Worm (Caenorhabditis elegans) whole organism, mixed stage, embryonic: Measurements from ENCODE around the gene D1044.6.

Source experiments
- bed-3 ChIP-seq: fragments of 200-800 bp; sonication (Bioruptor generic); optimal IDR thresholded peaks from 3 replicates; lab custom pipeline; 2018; ENCODE audit warnings: mild to moderate bottlenecking, missing genetic modification characterization, moderate library complexity, missing compliant biosample characterization
- blmp-1 ChIP-seq: fragments of 150-350 bp; optimal IDR thresholded peaks from 2 replicates; lab custom pipeline; 2014; ENCODE audit warnings: missing biosample characterization, missing genetic modification characterization
- ceh-39 ChIP-seq: fragments of 150-350 bp; optimal IDR thresholded peaks from 2 replicates; lab custom pipeline; 2014; ENCODE audit warnings: missing biosample characterization, missing genetic modification characterization
- ceh-43 ChIP-seq: fragments of 200-800 bp; sonication (Bioruptor generic); optimal IDR thresholded peaks from 2 replicates; lab custom pipeline; 2018; ENCODE audit warnings: mild to moderate bottlenecking, missing genetic modification characterization, moderate library complexity, missing compliant biosample characterization
- ceh-83 ChIP-seq: fragments of 200-800 bp; sonication (Bioruptor generic); optimal IDR thresholded peaks from 2 replicates; lab custom pipeline; 2018; ENCODE audit warnings: mild to moderate bottlenecking, missing genetic modification characterization, missing compliant biosample characterization
- ces-1 ChIP-seq: fragments of 150-350 bp; optimal IDR thresholded peaks from 2 replicates; lab custom pipeline; 2014; ENCODE audit warnings: missing biosample characterization, missing genetic modification reagents, missing genetic modification characterization
- cnd-1 ChIP-seq: fragments of 200-800 bp; sonication (Bioruptor generic); optimal IDR thresholded peaks from 2 replicates; lab custom pipeline; 2018; ENCODE audit warnings: mild to moderate bottlenecking, missing genetic modification characterization, missing compliant biosample characterization
- drap-1 ChIP-seq: fragments of 200-800 bp; sonication (Bioruptor generic); optimal IDR thresholded peaks from 3 replicates; lab custom pipeline; 2018; ENCODE audit warnings: mild to moderate bottlenecking, missing genetic modification characterization, missing compliant biosample characterization
- elt-1 ChIP-seq: sonication (generic microtip); optimal IDR thresholded peaks from 2 replicates; lab custom pipeline; 2017; ENCODE audit warnings: missing genetic modification characterization, mild to moderate bottlenecking, missing compliant biosample characterization, antibody characterized with exemption, moderate library complexity, borderline replicate concordance; ENCODE audit not compliant: insufficient read depth
- elt-3 ChIP-seq: fragments of 150-350 bp; optimal IDR thresholded peaks from 2 replicates; lab custom pipeline; 2014; ENCODE audit warnings: missing biosample characterization, missing genetic modification characterization
- flh-1 ChIP-seq: fragments of 200-800 bp; sonication (Bioruptor generic); optimal IDR thresholded peaks from 2 replicates; lab custom pipeline; 2018; ENCODE audit warnings: mild to moderate bottlenecking, missing genetic modification characterization, moderate library complexity, missing compliant biosample characterization
- ham-2 ChIP-seq: fragments of 200-800 bp; sonication (Bioruptor generic); optimal IDR thresholded peaks from 2 replicates; lab custom pipeline; 2018; ENCODE audit warnings: mild to moderate bottlenecking, missing genetic modification characterization, missing compliant biosample characterization
- hlh-1 ChIP-seq: fragments of 150-350 bp; optimal IDR thresholded peaks from 2 replicates; lab custom pipeline; 2014; ENCODE audit warnings: missing biosample characterization, missing genetic modification reagents, missing genetic modification characterization
- lsy-2 ChIP-seq: fragments of 150-350 bp; optimal IDR thresholded peaks from 2 replicates; lab custom pipeline; 2014; ENCODE audit warnings: missing biosample characterization, missing genetic modification characterization
- mab-5 ChIP-seq: fragments of 150-350 bp; optimal IDR thresholded peaks from 2 replicates; lab custom pipeline; 2014; ENCODE audit warnings: missing biosample characterization, missing genetic modification characterization
- mep-1 ChIP-seq: fragments of 150-350 bp; optimal IDR thresholded peaks from 2 replicates; lab custom pipeline; 2017; ENCODE audit warnings: missing biosample characterization, missing genetic modification reagents, missing genetic modification characterization, inconsistent platforms
- mls-2 ChIP-seq: sonication (generic microtip); optimal IDR thresholded peaks from 2 replicates; lab custom pipeline; 2016; ENCODE audit warnings: mild to moderate bottlenecking, missing genetic modification characterization, moderate library complexity, missing compliant biosample characterization
- nhr-12 ChIP-seq: fragments of 150-350 bp; optimal IDR thresholded peaks from 2 replicates; lab custom pipeline; 2014; ENCODE audit warnings: missing biosample characterization, missing genetic modification characterization
- nhr-2 ChIP-seq: fragments of 150-350 bp; optimal IDR thresholded peaks from 2 replicates; lab custom pipeline; 2014; ENCODE audit warnings: missing biosample characterization, missing genetic modification characterization
- nhr-237 ChIP-seq: fragments of 150-350 bp; optimal IDR thresholded peaks from 2 replicates; lab custom pipeline; 2014; ENCODE audit warnings: missing biosample characterization, missing genetic modification characterization
- nhr-28 ChIP-seq: fragments of 150-350 bp; optimal IDR thresholded peaks from 2 replicates; lab custom pipeline; 2014; ENCODE audit warnings: missing biosample characterization, missing genetic modification characterization
- nhr-76 ChIP-seq: sonication (generic microtip); optimal IDR thresholded peaks from 2 replicates; lab custom pipeline; 2017; ENCODE audit warnings: missing biosample characterization, missing genetic modification characterization
- pha-4 ChIP-seq: fragments of 150-350 bp; optimal IDR thresholded peaks from 2 replicates; lab custom pipeline; 2018; ENCODE audit warnings: missing biosample characterization, missing genetic modification reagents, missing genetic modification characterization
- sem-2 ChIP-seq: fragments of 200-800 bp; sonication (Bioruptor generic); optimal IDR thresholded peaks from 2 replicates; lab custom pipeline; 2018; ENCODE audit warnings: mild to moderate bottlenecking, missing genetic modification characterization, missing compliant biosample characterization
- snpc-4 ChIP-seq: fragments of 150-350 bp; optimal IDR thresholded peaks from 2 replicates; lab custom pipeline; 2014; ENCODE audit warnings: missing biosample characterization, missing genetic modification characterization
- sptf-1 ChIP-seq: sonication (generic microtip); optimal IDR thresholded peaks from 2 replicates; lab custom pipeline; 2017; ENCODE audit warnings: mild to moderate bottlenecking, missing genetic modification characterization, moderate library complexity, missing compliant biosample characterization
- unc-120 ChIP-seq: sonication (generic microtip); optimal IDR thresholded peaks from 2 replicates; lab custom pipeline; 2017; ENCODE audit warnings: missing genetic modification characterization, missing compliant biosample characterization; ENCODE audit not compliant: poor library complexity, severe bottlenecking
- unc-39 ChIP-seq: fragments of 150-350 bp; optimal IDR thresholded peaks from 2 replicates; lab custom pipeline; 2014; ENCODE audit warnings: missing biosample characterization, missing genetic modification characterization
- unc-62 ChIP-seq: fragments of 150-350 bp; optimal IDR thresholded peaks from 2 replicates; lab custom pipeline; 2014; ENCODE audit warnings: missing biosample characterization, missing genetic modification reagents, missing genetic modification characterization
- zip-8 ChIP-seq: fragments of 150-350 bp; optimal IDR thresholded peaks from 2 replicates; lab custom pipeline; 2014; ENCODE audit warnings: missing biosample characterization, missing genetic modification characterization
- ztf-11 ChIP-seq: fragments of 150-350 bp; optimal IDR thresholded peaks from 2 replicates; lab custom pipeline; 2014; ENCODE audit warnings: missing biosample characterization, missing genetic modification characterization

The D1044.6 gene

DNA sequence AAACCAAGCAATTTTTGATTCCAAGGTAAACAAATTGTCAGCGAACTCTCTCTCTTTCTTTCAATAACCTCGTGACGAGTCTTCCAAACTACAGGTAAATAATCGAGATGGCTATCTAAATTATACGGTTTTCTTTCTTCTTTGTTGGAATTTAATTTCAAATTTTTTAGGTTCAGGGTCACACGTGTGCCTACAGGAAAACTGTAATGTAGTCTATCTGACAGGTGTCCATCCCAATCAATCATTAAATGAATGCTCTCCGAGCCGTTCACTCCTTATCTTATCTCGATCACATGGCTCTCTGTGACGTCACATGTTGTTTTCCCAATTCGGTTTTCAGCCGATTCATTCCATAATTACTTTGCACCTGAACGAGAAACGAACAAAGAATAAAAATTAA is 10.1 kb upstream of the D1044.6 start:
- TF ChIP-seq unc-62 (GFP tag; lab: Kevin White, UChicago) = peak; percentile 47
- TF ChIP-seq nhr-28 (tag; lab: Kevin White, UChicago) = no peak
- TF ChIP-seq elt-1 (tag; lab: Kevin White, UChicago) = peak; percentile 30
- TF ChIP-seq nhr-76 (tag; lab: Kevin White, UChicago) = no peak
- TF ChIP-seq zip-8 = no peak
- TF ChIP-seq ceh-83 (GFP tag; lab: Kevin White, UChicago) = no peak

DNA sequence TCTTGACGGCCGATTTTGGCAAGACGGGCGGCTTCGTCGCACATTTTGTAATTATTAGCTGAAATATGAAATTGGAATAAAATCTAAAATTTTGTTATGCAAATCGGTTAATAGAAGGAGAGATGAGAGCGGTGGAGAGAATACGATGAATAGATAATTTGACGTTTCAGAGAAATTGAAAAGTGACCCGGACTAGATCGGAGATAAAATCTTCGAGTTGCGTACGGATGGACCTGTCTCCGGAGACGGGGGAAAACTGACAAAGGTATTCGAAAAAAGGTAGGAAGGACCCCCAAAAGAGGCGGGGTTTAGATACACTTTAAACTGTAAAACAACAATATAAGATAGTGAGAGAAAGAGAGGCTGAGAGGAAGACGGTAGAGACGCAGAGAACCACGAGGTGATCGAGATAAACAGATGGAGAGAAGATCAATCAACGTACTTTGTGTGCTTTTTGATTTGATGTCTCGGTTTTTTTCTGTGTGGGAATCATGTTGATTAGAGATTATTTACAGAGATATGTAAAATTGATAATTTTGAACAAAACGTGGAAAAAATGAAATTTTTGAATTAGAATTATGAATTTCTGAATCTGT is 9.2 kb upstream of the D1044.6 start, which contains the start of gene F09F7.6:
F09F7.6 (minus strand) TSS at position 64 of the 596 bp plus-strand sequence.
- no peak for TF ChIP-seq nhr-237
- peak; percentile 39 for TF ChIP-seq unc-120 (tag; lab: Kevin White, UChicago)
- TF ChIP-seq elt-1 (tag; lab: Kevin White, UChicago) = peak; percentile 84
- no peak for TF ChIP-seq unc-39
- TF ChIP-seq, all 35 proteins: peak for 2

DNA sequence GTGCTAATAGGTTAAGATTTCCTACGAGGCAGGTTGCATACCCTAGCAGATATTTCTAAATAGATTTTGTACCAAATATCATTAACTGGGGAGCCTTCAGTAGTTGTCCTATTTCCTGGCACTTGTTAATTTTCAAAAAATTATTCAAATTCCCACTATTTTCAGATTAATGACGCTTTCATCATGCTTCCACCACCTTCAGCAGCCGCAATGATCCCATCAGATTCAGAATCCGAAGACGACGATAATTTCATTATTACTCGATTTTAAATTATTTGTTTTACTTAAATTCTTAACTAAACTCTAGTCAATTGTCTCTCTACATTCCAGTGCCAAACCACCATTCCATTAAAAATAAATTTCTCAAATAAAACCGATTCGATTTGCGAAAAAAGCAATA is 7.9 kb upstream of the D1044.6 start:
- TF ChIP-seq ztf-11 (tag; lab: Kevin White, UChicago) (no peak), nhr-2 (tag; lab: Kevin White, UChicago) (no peak), sptf-1 (tag; lab: Kevin White, UChicago) (no peak), ces-1 (no peak), zip-8 (no peak), lsy-2 (tag; lab: Kevin White, UChicago) (no peak), nhr-28 (tag; lab: Kevin White, UChicago) (no peak), sem-2 (no peak), mls-2 (tag; lab: Kevin White, UChicago) (no peak)

DNA sequence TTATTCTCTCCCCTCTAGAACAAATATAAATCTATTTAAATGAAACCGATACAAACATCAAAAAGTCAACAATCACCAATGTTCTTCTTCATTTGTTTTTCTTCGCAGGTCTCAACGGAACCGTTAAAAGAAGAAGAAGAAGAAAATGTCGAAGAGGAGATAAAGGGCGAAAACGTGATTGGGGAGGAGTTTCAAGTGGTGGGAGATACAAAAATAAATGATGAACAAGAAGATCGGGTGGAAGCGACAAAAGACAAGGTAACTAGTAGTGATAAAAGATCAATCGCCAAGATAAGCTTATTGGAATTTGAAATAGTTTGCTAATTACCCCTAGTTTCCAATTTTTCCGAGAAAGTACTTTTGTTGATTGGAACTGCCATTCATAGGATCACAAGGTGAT is 7.2 kb upstream of the D1044.6 start:
- no peak for TF ChIP-seq pha-4 (tag; lab: Kevin White, UChicago)
- no peak for TF ChIP-seq unc-62 (GFP tag; lab: Kevin White, UChicago)
- TF ChIP-seq nhr-28 (tag; lab: Kevin White, UChicago) = no peak
- TF ChIP-seq elt-3 (tag; lab: Kevin White, UChicago) = no peak
- no peak for TF ChIP-seq sem-2
- no peak for TF ChIP-seq ces-1
- TF ChIP-seq nhr-237 = no peak
- TF ChIP-seq unc-120 (tag; lab: Kevin White, UChicago) = no peak
- no peak for TF ChIP-seq drap-1
- no peak for TF ChIP-seq ztf-11 (tag; lab: Kevin White, UChicago)
- TF ChIP-seq ceh-39 (tag; lab: Kevin White, UChicago) = no peak
- TF ChIP-seq ham-2 (GFP tag; lab: Kevin White, UChicago) = no peak
- no peak for TF ChIP-seq elt-1 (tag; lab: Kevin White, UChicago)
- TF ChIP-seq mls-2 (tag; lab: Kevin White, UChicago) = no peak
- TF ChIP-seq ceh-43 (GFP tag; lab: Kevin White, UChicago) = no peak
- no peak for TF ChIP-seq nhr-12
- TF ChIP-seq snpc-4 (tag; lab: Kevin White, UChicago) = no peak
- TF ChIP-seq, all 35 proteins: peak for 0

DNA sequence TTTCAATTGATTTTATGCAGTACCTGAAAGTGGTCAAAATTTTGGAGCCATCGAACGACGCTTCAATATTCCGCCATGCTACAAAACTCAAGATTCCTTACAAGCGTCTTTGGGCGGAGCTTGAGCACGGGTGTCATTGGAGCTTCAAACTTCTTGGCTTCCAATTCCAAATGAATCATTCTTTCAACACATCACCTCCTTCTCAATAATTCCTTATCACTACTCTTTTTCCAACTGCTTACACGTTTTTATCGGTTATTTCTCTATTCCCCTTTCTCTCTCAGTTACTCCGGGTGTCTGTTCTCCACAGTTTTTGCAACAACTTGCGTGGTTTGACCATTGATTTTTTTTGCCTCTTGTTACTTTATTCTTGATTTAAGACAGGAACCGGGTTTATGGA is 3.8 kb upstream of the D1044.6 start, which contains the start of gene F09F7.5:
F09F7.5 (plus strand) TSS at position 258 of the 400 bp plus-strand sequence.
- TF ChIP-seq unc-62 (GFP tag; lab: Kevin White, UChicago) (no peak), drap-1 (no peak), mls-2 (tag; lab: Kevin White, UChicago) (no peak), sptf-1 (tag; lab: Kevin White, UChicago) (no peak), blmp-1 (tag; lab: Kevin White, UChicago) (no peak), ces-1 (no peak), ceh-83 (GFP tag; lab: Kevin White, UChicago) (no peak), unc-39 (no peak), nhr-12 (no peak), snpc-4 (tag; lab: Kevin White, UChicago) (no peak), flh-1 (GFP tag; lab: Kevin White, UChicago) (no peak), cnd-1 (no peak), nhr-237 (no peak)

DNA sequence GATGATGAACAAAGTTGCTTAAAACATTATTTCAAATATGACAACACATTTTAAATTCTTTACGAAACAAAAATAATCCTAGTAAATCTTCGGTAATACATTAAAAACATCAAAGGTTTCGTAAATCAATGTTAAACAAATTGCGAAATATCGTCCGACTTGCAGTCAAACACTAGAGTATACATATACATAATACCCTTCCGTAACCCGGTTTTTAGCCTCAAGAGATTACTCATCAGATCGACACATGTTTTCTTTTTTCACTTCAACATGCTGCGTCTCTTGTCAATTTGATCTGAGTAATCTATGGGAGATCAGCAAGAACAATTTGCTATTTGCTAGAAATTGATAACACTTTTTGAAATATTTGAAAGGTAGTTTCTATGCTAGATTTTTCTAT is 3.3 kb upstream of the D1044.6 start:
- TF ChIP-seq mep-1 = no peak
- no peak for TF ChIP-seq nhr-76 (tag; lab: Kevin White, UChicago)
- no peak for TF ChIP-seq cnd-1
- no peak for TF ChIP-seq unc-120 (tag; lab: Kevin White, UChicago)
- no peak for TF ChIP-seq hlh-1 (tag; lab: Kevin White, UChicago)
- no peak for TF ChIP-seq elt-3 (tag; lab: Kevin White, UChicago)
- no peak for TF ChIP-seq snpc-4 (tag; lab: Kevin White, UChicago)
- no peak for TF ChIP-seq lsy-2 (tag; lab: Kevin White, UChicago)
- TF ChIP-seq nhr-28 (tag; lab: Kevin White, UChicago) = no peak
- no peak for TF ChIP-seq ceh-43 (GFP tag; lab: Kevin White, UChicago)
- no peak for TF ChIP-seq zip-8
- TF ChIP-seq mls-2 (tag; lab: Kevin White, UChicago) = no peak
- no peak for TF ChIP-seq sptf-1 (tag; lab: Kevin White, UChicago)
- no peak for TF ChIP-seq ztf-11 (tag; lab: Kevin White, UChicago)
- TF ChIP-seq mab-5 (tag; lab: Kevin White, UChicago) = no peak
- TF ChIP-seq flh-1 (GFP tag; lab: Kevin White, UChicago) = no peak
- no peak for TF ChIP-seq bed-3
